Worm (Caenorhabditis elegans): ENCODE measurements around the gene ilc-17.1.

DNA sequence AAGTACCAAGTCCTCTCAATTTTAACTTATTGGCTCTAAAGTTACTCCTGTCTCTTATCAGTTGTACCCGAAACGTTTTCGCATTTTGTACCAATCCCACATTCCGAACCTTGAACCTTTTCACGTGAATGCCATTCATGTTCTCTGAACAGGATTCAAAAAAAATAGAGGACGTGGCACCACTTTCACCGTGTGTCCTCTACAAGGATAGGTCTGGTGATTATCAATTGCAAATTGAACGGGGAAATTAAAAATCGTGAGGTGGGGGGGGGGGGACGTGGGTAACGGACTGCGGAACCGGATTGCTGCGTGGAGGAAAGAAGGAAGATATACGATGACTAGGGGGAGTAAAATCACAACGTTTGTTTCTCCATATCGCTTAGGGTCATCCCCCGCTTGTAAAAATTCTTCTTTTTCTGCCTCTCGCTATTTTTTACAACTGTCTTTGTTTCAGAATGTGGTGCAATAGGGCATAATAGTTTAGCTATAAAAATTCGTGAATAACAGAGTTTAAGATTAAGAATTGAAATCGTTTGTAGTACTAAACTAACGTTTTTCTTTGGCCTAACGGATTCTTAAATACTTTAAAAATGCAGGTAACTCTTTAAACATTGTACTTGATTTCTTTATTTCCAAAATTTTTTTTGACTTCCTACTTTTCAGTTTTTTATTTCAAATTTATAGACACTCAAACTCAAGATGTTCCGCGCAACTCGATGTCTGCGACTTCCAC, 12.3 kb upstream of the ilc-17.1 start, which contains the start of gene alh-13:
- no peak for TF ChIP-seq flt-1 (GFP tag; IDR thresholded peaks at IDR 0.05)
- TF ChIP-seq ztf-29 (GFP tag; IDR thresholded peaks at IDR 0.05): no peak
- TF ChIP-seq med-1 (GFP tag; optimal IDR thresholded peaks at IDR 0.05; ENCODE audit: insufficient read depth): no peak
